Fruit fly (Drosophila melanogaster): ENCODE results near the gene CG10026.

- TF ChIP-seq h (optimal IDR thresholded peaks at IDR 0.05) (no peak), Atf-2 (GFP tag; optimal IDR thresholded peaks at IDR 0.05) (no peak), HmgD (GFP tag; optimal IDR thresholded peaks at IDR 0.05) (no peak), CTCF (GFP tag; optimal IDR thresholded peaks at IDR 0.05) (no peak), HLH3B (GFP tag; IDR thresholded peaks at IDR 0.05) (no peak), CG10431 (GFP tag; optimal IDR thresholded peaks at IDR 0.05) (no peak), grau (tag; optimal IDR thresholded peaks at IDR 0.05) (no peak)
Observed at dm6 chr2L:19432424-19433015, 21.5 kb upstream of the CG10026 start, which contains the start of gene Rab9.
